Fruit fly (Drosophila melanogaster): ENCODE data around the gene CG5194.

CG5194 gene

DNA sequence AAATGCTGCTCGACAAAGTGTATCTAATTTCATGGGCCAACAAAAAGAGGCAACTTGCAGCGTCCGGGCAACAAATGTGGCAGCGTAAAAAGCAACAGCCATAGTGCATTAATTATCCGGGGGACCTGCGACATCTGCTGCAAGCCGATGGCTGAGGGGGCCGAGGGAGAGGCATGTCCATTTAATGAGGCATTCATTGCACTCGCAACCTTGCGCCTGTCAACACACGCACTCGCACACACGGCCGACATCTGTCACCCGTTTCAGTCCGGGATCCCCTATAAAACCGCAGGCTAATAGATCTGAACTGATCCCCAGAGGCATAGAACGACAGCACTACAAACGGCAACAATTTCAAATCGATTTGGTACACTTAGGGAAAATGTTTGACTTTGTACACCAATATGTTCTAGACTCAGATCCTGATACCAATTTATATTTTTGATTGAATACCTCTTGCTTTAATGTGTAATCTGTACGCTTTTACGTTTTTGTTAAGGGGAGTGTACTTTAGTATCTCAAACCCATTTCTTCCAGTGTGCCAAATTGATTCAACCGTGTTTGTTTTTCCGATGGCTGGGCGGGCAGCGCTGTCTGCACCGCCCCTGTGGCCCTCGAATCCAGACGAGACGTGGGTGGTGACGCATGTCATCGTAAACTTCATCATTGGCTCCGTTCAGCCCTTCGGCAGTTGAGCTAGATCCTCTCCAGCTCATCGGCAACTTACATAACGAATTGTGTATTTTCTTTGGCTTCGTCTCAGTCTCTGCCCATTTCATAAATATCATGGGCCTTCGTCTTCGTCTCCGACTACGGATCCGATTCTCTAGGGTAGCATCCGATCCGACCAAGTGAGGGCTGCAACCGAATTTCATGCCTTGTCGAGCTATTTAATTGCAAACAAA lies 2.1 kb upstream of the CG5194 start (continued):
- TF ChIP-seq bbx (GFP tag; IDR thresholded peaks at IDR 0.05; ENCODE audit: partially characterized antibody) = no peak
- peak; percentile 68 for TF ChIP-seq crc (GFP tag; optimal IDR thresholded peaks at IDR 0.05)
- peak; percentile 73 for TF ChIP-seq CG17359 (tag; optimal IDR thresholded peaks at IDR 0.05)
- peak; percentile 74 for TF ChIP-seq ssp (GFP tag; IDR thresholded peaks at IDR 0.05)
- TF ChIP-seq CG11696 (GFP tag; IDR thresholded peaks at IDR 0.05) = no peak
- TF ChIP-seq salm (tag; optimal IDR thresholded peaks at IDR 0.05) = peak; percentile 6
- TF ChIP-seq MTF-1 (GFP tag; optimal IDR thresholded peaks at IDR 0.05; ENCODE audit: borderline replicate concordance) = peak; percentile 44
- peak; percentile 54 for TF ChIP-seq CG7372 (GFP tag; IDR thresholded peaks at IDR 0.05)
- no peak for TF ChIP-seq CG3838 (GFP tag; optimal IDR thresholded peaks at IDR 0.05)
- TF ChIP-seq shn (GFP tag; optimal IDR thresholded peaks at IDR 0.05) = peak; percentile 46
- TF ChIP-seq Hmr (GFP tag; optimal IDR thresholded peaks at IDR 0.05) = no peak
- peak; percentile 46; the same call in 2 of the 3 replicates for TF ChIP-seq B-H1 (GFP tag; IDR thresholded peaks at IDR 0.05)
- peak; percentile 70 for TF ChIP-seq chn (GFP tag; optimal IDR thresholded peaks at IDR 0.05)
- TF ChIP-seq CG2129 (GFP tag; IDR thresholded peaks at IDR 0.05; ENCODE audit: partially characterized antibody) = no peak
- no peak for TF ChIP-seq Fer1 (GFP tag; optimal IDR thresholded peaks at IDR 0.05)
- peak; percentile 63 for TF ChIP-seq ap (GFP tag; IDR thresholded peaks at IDR 0.05)
- TF ChIP-seq bigmax (GFP tag; optimal IDR thresholded peaks at IDR 0.05) = no peak
- TF ChIP-seq row (GFP tag; IDR thresholded peaks at IDR 0.05) = peak; percentile 87
- TF ChIP-seq pan (optimal IDR thresholded peaks at IDR 0.05) = no peak
- TF ChIP-seq pan (GFP tag; optimal IDR thresholded peaks at IDR 0.05 in 1 of 2, IDR thresholded peaks at IDR 0.05 in 1 of 2) = peak in 1 of 2 experiments; percentile 70
- TF ChIP-seq CG16863 (GFP tag; optimal IDR thresholded peaks at IDR 0.05) = peak; percentile 76
- TF ChIP-seq Taf1 (GFP tag; IDR thresholded peaks at IDR 0.05) = no peak
- TF ChIP-seq nom (GFP tag; optimal IDR thresholded peaks at IDR 0.05) = no peak
- TF ChIP-seq CG17328 (GFP tag; IDR thresholded peaks at IDR 0.05) = peak; percentile 94
- TF ChIP-seq esg (GFP tag; conservative IDR thresholded peaks at IDR 0.05) = peak; percentile 69
- no peak for TF ChIP-seq Nf-YC (tag; optimal IDR thresholded peaks at IDR 0.05)
- TF ChIP-seq CG12744 (GFP tag; optimal IDR thresholded peaks at IDR 0.05) = peak; percentile 12
- TF ChIP-seq Sry-δ (GFP tag; optimal IDR thresholded peaks at IDR 0.05) = peak; percentile 38
- TF ChIP-seq tup (GFP tag; optimal IDR thresholded peaks at IDR 0.05) = no peak
- peak; percentile 17 for TF ChIP-seq HmgZ (tag; optimal IDR thresholded peaks at IDR 0.05)
- peak; percentile 76 for TF ChIP-seq CG10654 (GFP tag; optimal IDR thresholded peaks at IDR 0.05)
- peak; percentile 56 for TF ChIP-seq Atf-2 (GFP tag; optimal IDR thresholded peaks at IDR 0.05)
- TF ChIP-seq CG6765 (GFP tag; optimal IDR thresholded peaks at IDR 0.05) = no peak
- peak; percentile 24 for TF ChIP-seq Elba2 (GFP tag; optimal IDR thresholded peaks at IDR 0.05)
- peak; percentile 49 for TF ChIP-seq CG12155 (GFP tag; optimal IDR thresholded peaks at IDR 0.05)
- TF ChIP-seq gro (GFP tag; optimal IDR thresholded peaks at IDR 0.05) = no peak
- peak; percentile 46 for TF ChIP-seq Myb (GFP tag; optimal IDR thresholded peaks at IDR 0.05)
- peak; percentile 10 for TF ChIP-seq CG18619 (GFP tag; optimal IDR thresholded peaks at IDR 0.05)
- no peak for TF ChIP-seq pzg (GFP tag; optimal IDR thresholded peaks at IDR 0.05)
- peak; percentile 40 for TF ChIP-seq slou (GFP tag; optimal IDR thresholded peaks at IDR 0.05)
- peak; percentile 98 for TF ChIP-seq Ets65A (GFP tag)
- TF ChIP-seq CG43689 (GFP tag; IDR thresholded peaks at IDR 0.05) = peak; percentile 49; the same call in 1 of the 2 replicates
- TF ChIP-seq CG2120 (GFP tag; optimal IDR thresholded peaks at IDR 0.05) = no peak
- TF ChIP-seq Dref (GFP tag; IDR thresholded peaks at IDR 0.05) = no peak
- TF ChIP-seq HmgD (GFP tag; optimal IDR thresholded peaks at IDR 0.05) = peak; percentile 31
- peak; percentile 2 for TF ChIP-seq Bteb2 (GFP tag; optimal IDR thresholded peaks at IDR 0.05)
- TF ChIP-seq CG33213 (GFP tag; optimal IDR thresholded peaks at IDR 0.05) = peak; percentile 73
- peak; percentile 79 for TF ChIP-seq CG14667 (GFP tag; IDR thresholded peaks at IDR 0.05)
- peak; percentile 78; the same call in 2 of the 3 replicates for TF ChIP-seq ken (GFP tag; IDR thresholded peaks at IDR 0.05)
- TF ChIP-seq mam (GFP tag; optimal IDR thresholded peaks at IDR 0.05) = peak; percentile 71

Data from whole organism, embryonic.